Worm (Caenorhabditis elegans) whole organism, mixed stage, embryonic: ENCODE results near the gene dlc-3.
"Not testable (repeated sequence)": the region's sequence is repeated elsewhere in the genome, so short reads cannot be mapped to it uniquely, and the experiment has no call there.

Experiments
- elt-3 ChIP-seq: fragments of 150-350 bp; optimal IDR thresholded peaks from 2 replicates; lab custom pipeline; 2014; ENCODE audit warnings: missing biosample characterization, missing genetic modification characterization
- flh-1 ChIP-seq: fragments of 200-800 bp; sonication (Bioruptor generic); optimal IDR thresholded peaks from 2 replicates; lab custom pipeline; 2018; ENCODE audit warnings: mild to moderate bottlenecking, missing genetic modification characterization, moderate library complexity, missing compliant biosample characterization
- lsy-2 ChIP-seq: fragments of 150-350 bp; optimal IDR thresholded peaks from 2 replicates; lab custom pipeline; 2014; ENCODE audit warnings: missing biosample characterization, missing genetic modification characterization
- mab-5 ChIP-seq: fragments of 150-350 bp; optimal IDR thresholded peaks from 2 replicates; lab custom pipeline; 2014; ENCODE audit warnings: missing biosample characterization, missing genetic modification characterization
- mep-1 ChIP-seq: fragments of 150-350 bp; optimal IDR thresholded peaks from 2 replicates; lab custom pipeline; 2017; ENCODE audit warnings: missing biosample characterization, missing genetic modification reagents, missing genetic modification characterization, inconsistent platforms
- nhr-12 ChIP-seq: fragments of 150-350 bp; optimal IDR thresholded peaks from 2 replicates; lab custom pipeline; 2014; ENCODE audit warnings: missing biosample characterization, missing genetic modification characterization
- pha-4 ChIP-seq: fragments of 150-350 bp; optimal IDR thresholded peaks from 2 replicates; lab custom pipeline; 2018; ENCODE audit warnings: missing biosample characterization, missing genetic modification reagents, missing genetic modification characterization
- snpc-4 ChIP-seq: fragments of 150-350 bp; optimal IDR thresholded peaks from 2 replicates; lab custom pipeline; 2014; ENCODE audit warnings: missing biosample characterization, missing genetic modification characterization
- unc-39 ChIP-seq: fragments of 150-350 bp; optimal IDR thresholded peaks from 2 replicates; lab custom pipeline; 2014; ENCODE audit warnings: missing biosample characterization, missing genetic modification characterization
- unc-62 ChIP-seq: fragments of 150-350 bp; optimal IDR thresholded peaks from 2 replicates; lab custom pipeline; 2014; ENCODE audit warnings: missing biosample characterization, missing genetic modification reagents, missing genetic modification characterization

DNA sequence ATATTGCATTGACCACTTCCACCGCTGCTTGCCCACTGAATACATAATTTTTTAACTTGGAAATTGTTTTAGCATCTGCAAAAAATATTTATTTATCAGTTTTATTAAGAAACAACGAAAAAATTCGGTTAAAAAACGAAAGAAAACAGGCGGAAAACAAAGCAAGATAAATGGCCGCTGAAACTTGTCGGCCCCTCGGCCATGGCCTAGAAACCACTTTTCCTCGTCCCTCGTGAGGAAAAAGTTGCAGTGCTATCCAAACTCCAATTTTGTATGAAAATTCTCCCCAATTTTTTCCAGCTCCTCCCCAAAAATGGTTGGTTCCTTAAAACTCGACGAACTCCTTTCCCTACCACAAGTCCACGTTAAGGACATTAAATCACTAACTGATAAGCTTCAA lies 7.7 kb upstream of the dlc-3 start, which contains the start of gene Y10G11A.1:
- not testable (repeated sequence) for TF ChIP-seq pha-4 (tag; lab: Kevin White, UChicago); mab-5 (tag; lab: Kevin White, UChicago); nhr-12 (tag; lab: Kevin White, UChicago); lsy-2 (tag; lab: Kevin White, UChicago); mep-1 (tag; lab: Kevin White, UChicago); unc-62 (GFP tag; lab: Kevin White, UChicago); snpc-4 (tag; lab: Kevin White, UChicago); elt-3 (tag; lab: Kevin White, UChicago); unc-39 (tag; lab: Kevin White, UChicago); flh-1 (GFP tag; lab: Kevin White, UChicago)
